Worm (Caenorhabditis elegans) whole organism, mixed stage, embryonic: Measurements from ENCODE around the gene F21G4.3.

ENCODE experiments used
- blmp-1 ChIP-seq: fragments of 150-350 bp; optimal IDR thresholded peaks from 2 replicates; lab custom pipeline; 2014; ENCODE audit warnings: missing biosample characterization, missing genetic modification characterization
- ceh-39 ChIP-seq: fragments of 150-350 bp; optimal IDR thresholded peaks from 2 replicates; lab custom pipeline; 2014; ENCODE audit warnings: missing biosample characterization, missing genetic modification characterization
- ceh-43 ChIP-seq: fragments of 200-800 bp; sonication (Bioruptor generic); optimal IDR thresholded peaks from 2 replicates; lab custom pipeline; 2018; ENCODE audit warnings: mild to moderate bottlenecking, missing genetic modification characterization, moderate library complexity, missing compliant biosample characterization
- ces-1 ChIP-seq: fragments of 150-350 bp; optimal IDR thresholded peaks from 2 replicates; lab custom pipeline; 2014; ENCODE audit warnings: missing biosample characterization, missing genetic modification reagents, missing genetic modification characterization
- cnd-1 ChIP-seq: fragments of 200-800 bp; sonication (Bioruptor generic); optimal IDR thresholded peaks from 2 replicates; lab custom pipeline; 2018; ENCODE audit warnings: mild to moderate bottlenecking, missing genetic modification characterization, missing compliant biosample characterization
- drap-1 ChIP-seq: fragments of 200-800 bp; sonication (Bioruptor generic); optimal IDR thresholded peaks from 3 replicates; lab custom pipeline; 2018; ENCODE audit warnings: mild to moderate bottlenecking, missing genetic modification characterization, missing compliant biosample characterization
- elt-1 ChIP-seq: sonication (generic microtip); optimal IDR thresholded peaks from 2 replicates; lab custom pipeline; 2017; ENCODE audit warnings: missing genetic modification characterization, mild to moderate bottlenecking, missing compliant biosample characterization, antibody characterized with exemption, moderate library complexity, borderline replicate concordance; ENCODE audit not compliant: insufficient read depth
- flh-1 ChIP-seq: fragments of 200-800 bp; sonication (Bioruptor generic); optimal IDR thresholded peaks from 2 replicates; lab custom pipeline; 2018; ENCODE audit warnings: mild to moderate bottlenecking, missing genetic modification characterization, moderate library complexity, missing compliant biosample characterization
- ham-2 ChIP-seq: fragments of 200-800 bp; sonication (Bioruptor generic); optimal IDR thresholded peaks from 2 replicates; lab custom pipeline; 2018; ENCODE audit warnings: mild to moderate bottlenecking, missing genetic modification characterization, missing compliant biosample characterization
- lin-13 ChIP-seq: fragments of 150-350 bp; optimal IDR thresholded peaks from 2 replicates; lab custom pipeline; 2014; ENCODE audit warnings: missing biosample characterization, missing genetic modification characterization
- lin-32 ChIP-seq: fragments of 200-800 bp; sonication (Bioruptor generic); optimal IDR thresholded peaks from 2 replicates; lab custom pipeline; 2018; ENCODE audit warnings: mild to moderate bottlenecking, missing genetic modification characterization, missing compliant biosample characterization
- lsy-2 ChIP-seq: fragments of 150-350 bp; optimal IDR thresholded peaks from 2 replicates; lab custom pipeline; 2014; ENCODE audit warnings: missing biosample characterization, missing genetic modification characterization
- mab-5 ChIP-seq: fragments of 150-350 bp; optimal IDR thresholded peaks from 2 replicates; lab custom pipeline; 2014; ENCODE audit warnings: missing biosample characterization, missing genetic modification characterization
- mep-1 ChIP-seq: fragments of 150-350 bp; optimal IDR thresholded peaks from 2 replicates; lab custom pipeline; 2017; ENCODE audit warnings: missing biosample characterization, missing genetic modification reagents, missing genetic modification characterization, inconsistent platforms
- mls-2 ChIP-seq: sonication (generic microtip); optimal IDR thresholded peaks from 2 replicates; lab custom pipeline; 2016; ENCODE audit warnings: mild to moderate bottlenecking, missing genetic modification characterization, moderate library complexity, missing compliant biosample characterization
- nhr-12 ChIP-seq: fragments of 150-350 bp; optimal IDR thresholded peaks from 2 replicates; lab custom pipeline; 2014; ENCODE audit warnings: missing biosample characterization, missing genetic modification characterization
- nhr-2 ChIP-seq: fragments of 150-350 bp; optimal IDR thresholded peaks from 2 replicates; lab custom pipeline; 2014; ENCODE audit warnings: missing biosample characterization, missing genetic modification characterization
- nhr-237 ChIP-seq: fragments of 150-350 bp; optimal IDR thresholded peaks from 2 replicates; lab custom pipeline; 2014; ENCODE audit warnings: missing biosample characterization, missing genetic modification characterization
- nhr-28 ChIP-seq: fragments of 150-350 bp; optimal IDR thresholded peaks from 2 replicates; lab custom pipeline; 2014; ENCODE audit warnings: missing biosample characterization, missing genetic modification characterization
- nhr-76 ChIP-seq: sonication (generic microtip); optimal IDR thresholded peaks from 2 replicates; lab custom pipeline; 2017; ENCODE audit warnings: missing biosample characterization, missing genetic modification characterization
- sem-2 ChIP-seq: fragments of 200-800 bp; sonication (Bioruptor generic); optimal IDR thresholded peaks from 2 replicates; lab custom pipeline; 2018; ENCODE audit warnings: mild to moderate bottlenecking, missing genetic modification characterization, missing compliant biosample characterization
- snpc-4 ChIP-seq: fragments of 150-350 bp; optimal IDR thresholded peaks from 2 replicates; lab custom pipeline; 2014; ENCODE audit warnings: missing biosample characterization, missing genetic modification characterization
- sptf-1 ChIP-seq: sonication (generic microtip); optimal IDR thresholded peaks from 2 replicates; lab custom pipeline; 2017; ENCODE audit warnings: mild to moderate bottlenecking, missing genetic modification characterization, moderate library complexity, missing compliant biosample characterization
- tbx-8 ChIP-seq: fragments of 200-800 bp; sonication (Bioruptor generic); optimal IDR thresholded peaks from 2 replicates; lab custom pipeline; 2018; ENCODE audit warnings: mild to moderate bottlenecking, missing genetic modification characterization, moderate library complexity, missing compliant biosample characterization
- unc-120 ChIP-seq: sonication (generic microtip); optimal IDR thresholded peaks from 2 replicates; lab custom pipeline; 2017; ENCODE audit warnings: missing genetic modification characterization, missing compliant biosample characterization; ENCODE audit not compliant: poor library complexity, severe bottlenecking
- unc-39 ChIP-seq: fragments of 150-350 bp; optimal IDR thresholded peaks from 2 replicates; lab custom pipeline; 2014; ENCODE audit warnings: missing biosample characterization, missing genetic modification characterization
- unc-62 ChIP-seq: fragments of 150-350 bp; optimal IDR thresholded peaks from 2 replicates; lab custom pipeline; 2014; ENCODE audit warnings: missing biosample characterization, missing genetic modification reagents, missing genetic modification characterization
- zip-8 ChIP-seq: fragments of 150-350 bp; optimal IDR thresholded peaks from 2 replicates; lab custom pipeline; 2014; ENCODE audit warnings: missing biosample characterization, missing genetic modification characterization
- ztf-11 ChIP-seq: fragments of 150-350 bp; optimal IDR thresholded peaks from 2 replicates; lab custom pipeline; 2014; ENCODE audit warnings: missing biosample characterization, missing genetic modification characterization

The F21G4.3 gene

ce11 chrX:9905840-9906239, 10.9 kb downstream of the F21G4.3 start, which contains the start of gene F21G4.5:
F21G4.5 (plus strand) TSS chrX:9906140.
- TF ChIP-seq nhr-2 (tag; lab: Kevin White, UChicago) (no peak), nhr-237 (no peak)
- TF ChIP-seq, all 35 proteins: peak for 0

- TF ChIP-seq ceh-43 (GFP tag; lab: Kevin White, UChicago) (no peak), sptf-1 (tag; lab: Kevin White, UChicago) (no peak)
Measured at ce11 chrX:9917362-9917761, 22.4 kb downstream of the F21G4.3 start, which contains the start of gene F21G4.6. F21G4.6 (minus strand) TSS chrX:9917448.

- TF ChIP-seq snpc-4 (tag; lab: Kevin White, UChicago) (no peak), ceh-39 (no peak), unc-120 (tag; lab: Kevin White, UChicago) (no peak), lin-32 (no peak), drap-1 (GFP tag; lab: Kevin White, UChicago) (no peak), mls-2 (tag; lab: Kevin White, UChicago) (no peak), ces-1 (no peak), lin-13 (tag; lab: Kevin White, UChicago) (no peak), elt-1 (no peak), blmp-1 (tag; lab: Kevin White, UChicago) (no peak), flh-1 (GFP tag; lab: Kevin White, UChicago) (no peak), unc-62 (GFP tag; lab: Kevin White, UChicago) (no peak), cnd-1 (no peak), unc-39 (tag; lab: Kevin White, UChicago) (no peak), nhr-12 (no peak), sptf-1 (tag; lab: Kevin White, UChicago) (no peak), ham-2 (GFP tag; lab: Kevin White, UChicago) (no peak), nhr-237 (no peak), zip-8 (tag; lab: Kevin White, UChicago) (no peak)
Measured at ce11 chrX:9918997-9919396, 24.1 kb downstream of the F21G4.3 start, which contains the start of gene folr-1. folr-1 (plus strand) TSS chrX:9919297.

- TF ChIP-seq mls-2 (tag; lab: Kevin White, UChicago), result no peak
- no peak for TF ChIP-seq nhr-28
- TF ChIP-seq unc-39 (tag; lab: Kevin White, UChicago), result no peak
- TF ChIP-seq flh-1 (GFP tag; lab: Kevin White, UChicago), result no peak
- TF ChIP-seq drap-1 (GFP tag; lab: Kevin White, UChicago), result no peak
- no peak for TF ChIP-seq nhr-76
- TF ChIP-seq snpc-4 (tag; lab: Kevin White, UChicago), result no peak
Measured at ce11 chrX:9921257-9921656, 26.3 kb downstream of the F21G4.3 start, which contains the start of gene C17G1.2. C17G1.2 (plus strand) TSS chrX:9921557.

- TF ChIP-seq nhr-12 (no peak), ceh-43 (GFP tag; lab: Kevin White, UChicago) (no peak), tbx-8 (GFP tag; lab: Kevin White, UChicago) (no peak)
Measured at ce11 chrX:9924962-9925361, 30.0 kb downstream of the F21G4.3 start, which contains the start of gene ugt-23. ugt-23 (minus strand) TSS chrX:9925173.

ce11 chrX:9927993-9928392, 33.0 kb downstream of the F21G4.3 start:
- TF ChIP-seq lin-32 (no peak), unc-62 (GFP tag; lab: Kevin White, UChicago) (no peak), ces-1 (no peak), nhr-237 (no peak), mls-2 (tag; lab: Kevin White, UChicago) (no peak), unc-39 (tag; lab: Kevin White, UChicago) (no peak), mab-5 (tag; lab: Kevin White, UChicago) (no peak), ceh-39 (no peak), ztf-11 (tag; lab: Kevin White, UChicago) (no peak), lsy-2 (tag; lab: Kevin White, UChicago) (no peak), snpc-4 (tag; lab: Kevin White, UChicago) (no peak), tbx-8 (GFP tag; lab: Kevin White, UChicago) (no peak), mep-1 (tag; lab: Kevin White, UChicago) (no peak), sem-2 (GFP tag; lab: Kevin White, UChicago) (no peak)
